Worm (Caenorhabditis elegans): ENCODE measurements around the gene T23F2.3.

ce11 chrX:5517063-5517462 lies 4.9 kb upstream of the T23F2.3 start, which contains the start of gene T23F2.5:
- no peak for TF ChIP-seq him-1 (tag; optimal IDR thresholded peaks at IDR 0.05)
- TF ChIP-seq dao-5 (tag; optimal IDR thresholded peaks at IDR 0.05), result no peak
